Worm (Caenorhabditis elegans) whole organism, late embryonic: ENCODE measurements around the gene W06G6.10.

Experiments
- C08G9.2 ChIP-seq: sonication (generic microtip); optimal IDR thresholded peaks from 2 replicates; lab custom pipeline; 2016; ENCODE audit warnings: mild to moderate bottlenecking, missing genetic modification characterization, moderate library complexity, missing compliant biosample characterization
- C38D4.7 ChIP-seq: fragments of 200-800 bp; sonication (Bioruptor generic); optimal IDR thresholded peaks from 2 replicates; lab custom pipeline; 2018; ENCODE audit warnings: mild to moderate bottlenecking, missing genetic modification characterization, moderate library complexity, missing compliant biosample characterization
- ama-1 ChIP-seq: fragments of 150-350 bp; optimal IDR thresholded peaks from 2 replicates; lab custom pipeline; 2014
- ceh-18 ChIP-seq: sonication (generic microtip); optimal IDR thresholded peaks from 2 replicates; lab custom pipeline; 2016; ENCODE audit warnings: missing genetic modification characterization, missing compliant biosample characterization
- ceh-22 ChIP-seq: sonication (generic microtip); optimal IDR thresholded peaks from 2 replicates; lab custom pipeline; 2017; ENCODE audit warnings: missing biosample characterization, missing genetic modification characterization
- ceh-24 ChIP-seq: sonication (generic microtip); optimal IDR thresholded peaks from 2 replicates; lab custom pipeline; 2016; ENCODE audit warnings: mild to moderate bottlenecking, missing genetic modification characterization, missing compliant biosample characterization
- ceh-30 ChIP-seq: fragments of 150-350 bp; optimal IDR thresholded peaks from 2 replicates; lab custom pipeline; 2014; ENCODE audit warnings: missing biosample characterization, missing genetic modification characterization
- ceh-31 ChIP-seq: sonication (generic microtip); optimal IDR thresholded peaks from 2 replicates; lab custom pipeline; 2016; ENCODE audit warnings: missing genetic modification characterization, missing compliant biosample characterization
- ceh-48 ChIP-seq: sonication (generic microtip); optimal IDR thresholded peaks from 2 replicates; lab custom pipeline; 2016; ENCODE audit warnings: missing genetic modification characterization, inconsistent platforms, missing compliant biosample characterization
- ceh-9 ChIP-seq: sonication (generic microtip); optimal IDR thresholded peaks from 2 replicates; lab custom pipeline; 2016; ENCODE audit warnings: mild to moderate bottlenecking, missing genetic modification characterization, inconsistent platforms, missing compliant biosample characterization
- che-1 ChIP-seq: sonication (generic microtip); optimal IDR thresholded peaks from 2 replicates; lab custom pipeline; 2016; ENCODE audit warnings: mild to moderate bottlenecking, missing genetic modification characterization, missing compliant biosample characterization
- dmd-4 ChIP-seq: sonication (generic microtip); optimal IDR thresholded peaks from 2 replicates; lab custom pipeline; 2016; ENCODE audit warnings: borderline replicate concordance, missing genetic modification characterization, missing compliant biosample characterization
- dve-1 ChIP-seq: sonication (generic microtip); optimal IDR thresholded peaks from 2 replicates; lab custom pipeline; 2017; ENCODE audit warnings: antibody characterized with exemption, mild to moderate bottlenecking, missing genetic modification characterization, missing compliant biosample characterization
- elt-2 ChIP-seq: sonication (generic microtip); optimal IDR thresholded peaks from 2 replicates; lab custom pipeline; 2016; ENCODE audit warnings: missing genetic modification reagents, missing genetic modification characterization, missing compliant biosample characterization
- elt-4 ChIP-seq: sonication (generic microtip); optimal IDR thresholded peaks from 2 replicates; lab custom pipeline; 2016; ENCODE audit warnings: missing genetic modification characterization, missing compliant biosample characterization
- eyg-1 ChIP-seq: sonication (generic microtip); optimal IDR thresholded peaks from 2 replicates; lab custom pipeline; 2016; ENCODE audit warnings: missing genotype, missing genetic modification characterization, missing compliant biosample characterization
- fax-1 ChIP-seq: sonication (generic microtip); optimal IDR thresholded peaks from 2 replicates; lab custom pipeline; 2016; ENCODE audit warnings: missing genotype, missing genetic modification characterization, missing compliant biosample characterization
- fkh-10 ChIP-seq: fragments of 150-350 bp; optimal IDR thresholded peaks from 2 replicates; lab custom pipeline; 2014; ENCODE audit warnings: missing biosample characterization, missing genetic modification reagents, missing genetic modification characterization
- gmeb-2 ChIP-seq: sonication (generic microtip); optimal IDR thresholded peaks from 2 replicates; lab custom pipeline; 2016; ENCODE audit warnings: missing genetic modification characterization, inconsistent platforms, missing compliant biosample characterization
- hlh-15 ChIP-seq: sonication (generic microtip); optimal IDR thresholded peaks from 2 replicates; lab custom pipeline; 2016; ENCODE audit warnings: missing genetic modification characterization, missing compliant biosample characterization
- hlh-6 ChIP-seq: sonication (generic microtip); optimal IDR thresholded peaks from 2 replicates; lab custom pipeline; 2016; ENCODE audit warnings: missing genotype, missing genetic modification characterization, missing compliant biosample characterization
- hlh-8 ChIP-seq: sonication (generic microtip); optimal IDR thresholded peaks from 2 replicates; lab custom pipeline; 2016; ENCODE audit warnings: missing genotype, missing genetic modification characterization, missing compliant biosample characterization
- madf-2 ChIP-seq: sonication (generic microtip); optimal IDR thresholded peaks from 2 replicates; lab custom pipeline; 2017; ENCODE audit warnings: missing genetic modification characterization, missing compliant biosample characterization
- nfya-1 ChIP-seq: sonication (generic microtip); optimal IDR thresholded peaks from 2 replicates; lab custom pipeline; 2017; ENCODE audit warnings: missing genetic modification characterization, mild to moderate bottlenecking, missing compliant biosample characterization, antibody characterized with exemption, moderate library complexity
- nhr-232 ChIP-seq: sonication (generic microtip); optimal IDR thresholded peaks from 2 replicates; lab custom pipeline; 2016; ENCODE audit warnings: missing genetic modification characterization, missing compliant biosample characterization
- odd-2 ChIP-seq: sonication (generic microtip); optimal IDR thresholded peaks from 2 replicates; lab custom pipeline; 2017; ENCODE audit warnings: antibody characterized with exemption, mild to moderate bottlenecking, missing genetic modification characterization, missing compliant biosample characterization
- pax-1 ChIP-seq: fragments of 150-350 bp; optimal IDR thresholded peaks from 2 replicates; lab custom pipeline; 2014; ENCODE audit warnings: missing biosample characterization, missing genetic modification characterization
- pha-2 ChIP-seq: sonication (generic microtip); optimal IDR thresholded peaks from 2 replicates; lab custom pipeline; 2017; ENCODE audit warnings: mild to moderate bottlenecking, missing genetic modification characterization, missing compliant biosample characterization
- pha-4 ChIP-seq: fragments of 150-350 bp; optimal IDR thresholded peaks from 2 replicates; lab custom pipeline; 2018; ENCODE audit warnings: missing biosample characterization, missing genetic modification reagents, missing genetic modification characterization
- pros-1 ChIP-seq: fragments of 150-350 bp; optimal IDR thresholded peaks from 2 replicates; lab custom pipeline; 2014; ENCODE audit warnings: missing biosample characterization, missing genetic modification reagents, missing genetic modification characterization
- rnt-1 ChIP-seq: sonication (generic microtip); optimal IDR thresholded peaks from 2 replicates; lab custom pipeline; 2016; ENCODE audit warnings: missing genetic modification characterization, missing compliant biosample characterization
- sdc-2 ChIP-seq: sonication (generic microtip); optimal IDR thresholded peaks from 2 replicates; lab custom pipeline; 2016; ENCODE audit warnings: missing genotype, missing genetic modification characterization, missing compliant biosample characterization
- sox-2 ChIP-seq: fragments of 200-800 bp; sonication (Bioruptor generic); IDR thresholded peaks from 2 replicates; pipeline ENCODE4 v1.3.6; 2022; ENCODE audit warnings: missing genetic modification reagents, missing genetic modification characterization, missing compliant biosample characterization
- sox-4 ChIP-seq: sonication (generic microtip); optimal IDR thresholded peaks from 2 replicates; lab custom pipeline; 2017; ENCODE audit warnings: mild to moderate bottlenecking, missing genetic modification characterization, inconsistent platforms, missing compliant biosample characterization
- tbx-2 ChIP-seq: sonication (generic microtip); optimal IDR thresholded peaks from 2 replicates; lab custom pipeline; 2016; ENCODE audit warnings: missing genetic modification characterization, missing compliant biosample characterization
- tbx-7 ChIP-seq: sonication (generic microtip); optimal IDR thresholded peaks from 2 replicates; lab custom pipeline; 2016; ENCODE audit warnings: missing genotype, missing genetic modification characterization, missing compliant biosample characterization

The W06G6.10 gene

ce11 chrV:16679237-16679636, 32.2 kb upstream of the W06G6.10 start, which contains the start of gene srz-103:
srz-103 (minus strand) TSS chrV:16679337.
- TF ChIP-seq hlh-15 (tag; lab: Kevin White, UChicago) (no peak), pha-4 (no peak)

DNA sequence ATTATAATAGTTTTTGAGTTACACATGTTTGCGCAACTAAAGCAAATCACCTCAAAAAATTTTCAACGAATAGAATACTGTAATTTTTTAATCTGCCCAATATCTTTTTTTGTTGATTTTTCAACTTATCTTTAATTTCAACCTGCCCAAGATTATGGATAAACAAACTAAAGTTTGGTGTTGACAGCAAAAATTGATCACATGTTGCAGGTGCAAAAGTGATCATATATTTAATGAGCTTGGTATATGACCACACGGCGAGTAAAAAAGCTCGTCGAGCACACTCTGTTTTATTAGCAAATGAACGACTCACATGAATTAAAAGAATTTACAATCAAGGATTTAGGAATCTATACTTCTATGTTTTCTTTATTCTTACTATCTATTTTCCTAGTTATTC, 28.6 kb upstream of the W06G6.10 start, which contains the start of gene srz-1:
Gene srz-1 (plus strand): TSS at position 301 of the 400 bp plus-strand sequence.
- TF ChIP-seq pha-2, result no peak

- TF ChIP-seq dve-1 (tag; lab: Kevin White, UChicago) (no peak), nhr-232 (tag; lab: Kevin White, UChicago) (no peak), tbx-7 (tag; lab: Kevin White, UChicago) (no peak), hlh-8 (tag; lab: Kevin White, UChicago) (no peak)
Measured at ce11 chrV:16674399-16674798, 27.4 kb upstream of the W06G6.10 start.

DNA sequence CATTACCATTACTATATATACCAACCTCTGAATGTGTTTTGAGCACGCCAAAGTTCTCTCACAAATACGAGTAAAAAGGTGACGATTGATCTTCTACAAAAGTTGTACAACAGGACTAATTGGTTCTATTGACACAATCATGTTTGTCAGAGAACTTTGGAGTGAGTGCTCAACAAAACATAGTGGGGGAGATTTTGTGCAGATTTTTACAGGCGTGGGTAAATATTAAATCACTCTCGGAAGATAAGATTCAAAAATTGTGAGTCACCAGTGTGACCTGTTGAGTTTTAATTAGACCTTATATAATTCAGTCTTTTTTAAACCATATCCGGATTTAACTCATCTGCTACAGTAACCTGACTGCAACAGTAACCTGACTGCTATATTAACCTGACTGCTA, 25.2 kb upstream of the W06G6.10 start, which contains the start of gene F14F8.8:
Gene F14F8.8 (minus strand): TSS at position 101 of the 400 bp plus-strand sequence.
- TF ChIP-seq ceh-31 (tag; lab: Kevin White, UChicago), result no peak
- no peak for TF ChIP-seq hlh-8 (tag; lab: Kevin White, UChicago)
- TF ChIP-seq ceh-22 (tag; lab: Kevin White, UChicago), result no peak
- no peak for TF ChIP-seq ceh-24 (tag; lab: Kevin White, UChicago)
- TF ChIP-seq tbx-2, result no peak
- no peak for TF ChIP-seq eyg-1 (tag; lab: Kevin White, UChicago)
- TF ChIP-seq ceh-30 (tag; lab: Kevin White, UChicago), result no peak
- TF ChIP-seq madf-2 (tag; lab: Kevin White, UChicago), result no peak
- TF ChIP-seq odd-2 (tag; lab: Kevin White, UChicago), result no peak
- no peak for TF ChIP-seq sox-4
- TF ChIP-seq ceh-18 (tag; lab: Kevin White, UChicago), result no peak
- no peak for TF ChIP-seq pros-1 (tag; lab: Kevin White, UChicago)
- TF ChIP-seq dmd-4 (tag; lab: Kevin White, UChicago), result no peak
- no peak for TF ChIP-seq sdc-2 (tag; lab: Kevin White, UChicago)
- no peak for TF ChIP-seq elt-2
- TF ChIP-seq che-1 (tag; lab: Kevin White, UChicago), result no peak

- TF ChIP-seq sox-2 (GFP tag; lab: Robert Waterston, UW) (no peak), pha-2 (no peak)
Measured at ce11 chrV:16671190-16671589, 24.2 kb upstream of the W06G6.10 start, which contains the start of gene str-61. str-61 (minus strand) TSS chrV:16671290.

DNA sequence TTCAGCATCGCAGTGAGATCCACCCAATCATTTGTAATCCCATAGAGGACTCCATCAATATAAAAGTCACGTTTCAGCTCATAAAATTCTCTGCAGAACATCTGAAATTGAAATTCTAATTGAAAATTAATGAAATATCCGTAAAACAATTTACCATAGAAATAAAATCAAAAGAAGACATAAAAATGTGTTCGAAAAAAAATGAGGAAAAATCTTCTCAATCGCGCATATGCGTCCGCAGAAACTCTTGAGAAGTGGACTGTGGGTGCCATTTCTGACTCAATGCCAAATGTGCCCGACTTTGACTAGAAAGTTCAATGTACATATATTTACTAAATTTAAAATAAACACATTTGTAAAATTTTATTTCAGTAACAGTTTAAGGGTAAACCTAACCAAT, 21.5 kb upstream of the W06G6.10 start, which contains the start of gene F14F8.9:
Gene F14F8.9 (minus strand): TSS at position 101 of the 400 bp plus-strand sequence.
- no peak for TF ChIP-seq C08G9.2 (tag; lab: Kevin White, UChicago)
- TF ChIP-seq pax-1 (tag; lab: Kevin White, UChicago), result no peak
- TF ChIP-seq fkh-10, result no peak
- TF ChIP-seq ceh-9 (tag; lab: Kevin White, UChicago), result no peak
- no peak for TF ChIP-seq ceh-48
- TF ChIP-seq rnt-1, result no peak
- no peak for TF ChIP-seq ceh-31 (tag; lab: Kevin White, UChicago)
- TF ChIP-seq nfya-1 (tag; lab: Kevin White, UChicago), result no peak
- TF ChIP-seq ama-1 (lab: Kevin White, UChicago), result no peak
- TF ChIP-seq elt-4, result no peak
- no peak for TF ChIP-seq hlh-6 (tag; lab: Kevin White, UChicago)
- TF ChIP-seq nhr-232 (tag; lab: Kevin White, UChicago), result no peak
- TF ChIP-seq ceh-18 (tag; lab: Kevin White, UChicago), result no peak
- no peak for TF ChIP-seq tbx-7 (tag; lab: Kevin White, UChicago)
- no peak for TF ChIP-seq fax-1
- TF ChIP-seq eyg-1 (tag; lab: Kevin White, UChicago), result no peak
- no peak for TF ChIP-seq sox-4
- no peak for TF ChIP-seq gmeb-2 (tag; lab: Kevin White, UChicago)
- TF ChIP-seq ceh-24 (tag; lab: Kevin White, UChicago), result no peak
- TF ChIP-seq C38D4.7 (GFP tag; lab: Kevin White, UChicago), result no peak
